Fruit fly (Drosophila melanogaster): ENCODE results near the gene comm3.

Gene comm3

dm6 chr3L:15639978-15640377 lies 7.6 kb downstream of the comm3 start (continued):
- no peak for TF ChIP-seq CG3407 (GFP tag; optimal IDR thresholded peaks at IDR 0.05)
- TF ChIP-seq CG7839 (tag; optimal IDR thresholded peaks at IDR 0.05) = peak; percentile 16
- TF ChIP-seq lola (GFP tag; optimal IDR thresholded peaks at IDR 0.05) = peak in 1 of 3 experiments; percentile 26
- TF ChIP-seq chif (GFP tag; optimal IDR thresholded peaks at IDR 0.05) = peak in 1 of 2 experiments; percentile 40
- peak; percentile 15 for TF ChIP-seq org-1 (GFP tag; optimal IDR thresholded peaks at IDR 0.05)
- TF ChIP-seq gem (tag; optimal IDR thresholded peaks at IDR 0.05) = peak; percentile 55
- TF ChIP-seq phol (tag; optimal IDR thresholded peaks at IDR 0.05) = peak; percentile 13
- peak; percentile 0 for TF ChIP-seq CG1602 (GFP tag; optimal IDR thresholded peaks at IDR 0.05)
- peak; percentile 58 for TF ChIP-seq CG1603 (tag; optimal IDR thresholded peaks at IDR 0.05)
- peak; percentile 5 for TF ChIP-seq trem (tag; optimal IDR thresholded peaks at IDR 0.05)
- TF ChIP-seq YL-1 (GFP tag; optimal IDR thresholded peaks at IDR 0.05) = no peak
- TF ChIP-seq bsh (GFP tag; optimal IDR thresholded peaks at IDR 0.05) = peak in 1 of 2 experiments; percentile 32
- no peak for TF ChIP-seq dati (GFP tag; IDR thresholded peaks at IDR 0.05)
- peak; percentile 21 for TF ChIP-seq fd102C (GFP tag; optimal IDR thresholded peaks at IDR 0.05)
- no peak for TF ChIP-seq CrebB (tag; optimal IDR thresholded peaks at IDR 0.05)
- TF ChIP-seq pnt (GFP tag; optimal IDR thresholded peaks at IDR 0.05) = peak; percentile 16
- peak; percentile 36 for TF ChIP-seq scrt (GFP tag; optimal IDR thresholded peaks at IDR 0.05)
- TF ChIP-seq row (GFP tag; IDR thresholded peaks at IDR 0.05) = 0 out of 3 replicates have a peak, but pooled peaks have one; percentile 35
- peak; percentile 1 for TF ChIP-seq NC2β (GFP tag; optimal IDR thresholded peaks at IDR 0.05)
- TF ChIP-seq gcm (GFP tag; optimal IDR thresholded peaks at IDR 0.05) = no peak
- peak; percentile 26 for TF ChIP-seq CG10979 (tag; optimal IDR thresholded peaks at IDR 0.05)
- TF ChIP-seq CG1529 (GFP tag; optimal IDR thresholded peaks at IDR 0.05) = no peak
- peak; percentile 28 for TF ChIP-seq CG18262 (tag; optimal IDR thresholded peaks at IDR 0.05)
- no peak for TF ChIP-seq prd (optimal IDR thresholded peaks at IDR 0.05)
- TF ChIP-seq prd (GFP tag; IDR thresholded peaks at IDR 0.05) = peak; percentile 58; the same call in 1 of the 3 replicates
- peak; percentile 31 for TF ChIP-seq Med (GFP tag)
- TF ChIP-seq CG17829 (tag; optimal IDR thresholded peaks at IDR 0.05) = peak; percentile 32
- TF ChIP-seq grn (GFP tag; optimal IDR thresholded peaks at IDR 0.05) = no peak
- TF ChIP-seq Oli (tag; optimal IDR thresholded peaks at IDR 0.05) = peak; percentile 26
- TF ChIP-seq CG11093 (GFP tag; IDR thresholded peaks at IDR 0.05) = 0 out of 3 replicates have a peak, but pooled peaks have one; percentile 27
- TF ChIP-seq dmrt99B (tag; optimal IDR thresholded peaks at IDR 0.05) = peak; percentile 4

dm6 chr3L:15638524-15638923 lies 9.0 kb downstream of the comm3 start:
- TF ChIP-seq oc (tag; optimal IDR thresholded peaks at IDR 0.05) = peak; percentile 39
- TF ChIP-seq Pdp1 (GFP tag; optimal IDR thresholded peaks at IDR 0.05) = peak in 1 of 2 experiments; percentile 64
- TF ChIP-seq CG17568 (GFP tag; optimal IDR thresholded peaks at IDR 0.05) = no peak
- TF ChIP-seq run (tag; optimal IDR thresholded peaks at IDR 0.05) = no peak
- TF ChIP-seq tll (GFP tag; optimal IDR thresholded peaks at IDR 0.05) = peak in 1 of 2 experiments; percentile 81
- peak; percentile 68 for TF ChIP-seq CG15479 (GFP tag; optimal IDR thresholded peaks at IDR 0.05)
- no peak for TF ChIP-seq CG7928 (GFP tag; optimal IDR thresholded peaks at IDR 0.05)
- 0 out of 3 replicates have a peak, but pooled peaks have one; percentile 4 for TF ChIP-seq CG6791 (GFP tag; IDR thresholded peaks at IDR 0.05; ENCODE audit: partially characterized antibody)
- TF ChIP-seq Kr (GFP tag; optimal IDR thresholded peaks at IDR 0.05) = peak; percentile 24
- TF ChIP-seq E2f2 (GFP tag; IDR thresholded peaks at IDR 0.05) = no peak
- TF ChIP-seq CG11696 (GFP tag; IDR thresholded peaks at IDR 0.05) = 0 out of 2 replicates have a peak, but pooled peaks have one; percentile 8
